Fruit fly (Drosophila melanogaster) whole organism, prepupa: ENCODE data around the gene CG33172.
A peak's percentile ranks its signal among the peaks of the same experiment; 100 is the strongest.

ENCODE experiments used
- CG1621 ChIP-seq: fragments of 200-800 bp; sonication (Bioruptor generic); optimal IDR thresholded peaks from 3 replicates; lab custom pipeline; 2018; ENCODE audit warnings: missing biosample characterization, mild to moderate bottlenecking, missing genetic modification characterization
- CG6808 ChIP-seq: fragments of 200-800 bp; sonication (Bioruptor generic); optimal IDR thresholded peaks from 3 replicates; lab custom pipeline; 2017; ENCODE audit warnings: missing biosample characterization, missing genetic modification characterization, mild to moderate bottlenecking, moderate library complexity, missing genetic modification reagents
- CG6854 ChIP-seq: fragments of 200-800 bp; sonication (Bioruptor generic); optimal IDR thresholded peaks from 2 replicates; lab custom pipeline; 2017; ENCODE audit warnings: missing biosample characterization, mild to moderate bottlenecking, missing genetic modification characterization
- CG8319 ChIP-seq: fragments of 200-800 bp; sonication (Bioruptor generic); optimal IDR thresholded peaks from 3 replicates; lab custom pipeline; 2016; ENCODE audit warnings: missing biosample characterization, missing genetic modification characterization
- CG8632 ChIP-seq: fragments of 200-800 bp; sonication (Bioruptor generic); optimal IDR thresholded peaks from 3 replicates; lab custom pipeline; 2016; ENCODE audit warnings: missing biosample characterization, missing genetic modification characterization
- Gug ChIP-seq: fragments of 200-800 bp; sonication (Bioruptor generic); IDR thresholded peaks from 2 replicates; pipeline ENCODE4 v1.3.6; 2022; ENCODE audit warnings: missing biosample characterization, missing genetic modification characterization
- OdsH ChIP-seq: fragments of 200-800 bp; sonication (Bioruptor generic); optimal IDR thresholded peaks from 3 replicates; lab custom pipeline; 2016; ENCODE audit warnings: missing biosample characterization, missing genetic modification characterization
- spab ChIP-seq: fragments of 200-800 bp; sonication (Bioruptor generic); optimal IDR thresholded peaks from 2 replicates; lab custom pipeline; 2017; ENCODE audit warnings: missing biosample characterization, mild to moderate bottlenecking, missing genetic modification characterization, missing genetic modification reagents

DNA sequence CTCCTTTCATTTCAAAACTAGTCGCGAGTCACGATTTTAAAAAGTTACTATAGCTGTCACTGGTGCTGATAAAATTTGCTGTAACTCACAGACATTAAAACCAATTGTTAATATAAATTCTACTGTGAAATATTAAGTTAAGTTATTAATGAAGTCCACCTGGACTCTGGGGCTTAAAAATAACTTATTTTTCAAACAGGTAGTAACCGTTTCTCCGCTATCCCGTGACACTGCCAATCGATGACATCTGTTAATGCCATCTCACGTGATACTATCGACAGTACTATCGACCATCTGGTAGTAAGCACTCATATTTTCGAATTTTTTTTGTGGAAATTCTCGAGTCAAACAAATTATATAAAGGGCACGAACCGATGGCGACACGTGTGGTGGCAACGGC is 35.5 kb upstream of the CG33172 start, which contains the start of the genes CG12379 and MagR:
- TF ChIP-seq spab = no peak
- TF ChIP-seq Gug (GFP tag; lab: Robert Waterston, UW) = peak; percentile 58
- no peak for TF ChIP-seq CG8632
- TF ChIP-seq CG6854 (GFP tag; lab: Kevin White, UChicago) = no peak
- no peak for TF ChIP-seq CG6808
- no peak for TF ChIP-seq CG1621 (tag; lab: Kevin White, UChicago)
- peak; percentile 37 for TF ChIP-seq OdsH (GFP tag; lab: Kevin White, UChicago)
- no peak for TF ChIP-seq CG8319
